Worm (Caenorhabditis elegans) whole organism, early embryonic: ENCODE results near the gene ZC404.2.

Source experiments
- ama-1 ChIP-seq: fragments of 150-350 bp; optimal IDR thresholded peaks from 2 replicates; lab custom pipeline; 2014
- ets-7 ChIP-seq: sonication (generic microtip); optimal IDR thresholded peaks from 2 replicates; lab custom pipeline; 2016; ENCODE audit warnings: missing genotype, missing genetic modification characterization, missing compliant biosample characterization
- sea-1 ChIP-seq: fragments of 200-800 bp; sonication (Bioruptor generic); conservative IDR thresholded peaks from 2 replicates; pipeline ENCODE4 v1.3.6; 2022; ENCODE audit warnings: missing genetic modification characterization, missing compliant biosample characterization
- tbx-11 ChIP-seq: fragments of 200-800 bp; sonication (Bioruptor generic); IDR thresholded peaks from 2 replicates; pipeline ENCODE4 v1.3.6; 2022; ENCODE audit warnings: missing genetic modification characterization, missing compliant biosample characterization
- tra-4 ChIP-seq: sonication (generic microtip); optimal IDR thresholded peaks from 2 replicates; lab custom pipeline; 2017; ENCODE audit warnings: missing genetic modification characterization, missing compliant biosample characterization

ce11 chrV:6792565-6792964 is 4.8 kb downstream of the ZC404.2 start, which contains the start of gene gck-2:
- no peak for TF ChIP-seq tbx-11 (GFP tag; lab: Robert Waterston, UW)
- no peak for TF ChIP-seq ama-1 (lab: Kevin White, UChicago)
- no peak for TF ChIP-seq sea-1 (GFP tag; lab: Robert Waterston, UW)
- no peak for TF ChIP-seq tra-4 (tag; lab: Kevin White, UChicago)
- TF ChIP-seq ets-7 (tag; lab: Kevin White, UChicago) = no peak
